Worm (Caenorhabditis elegans) whole organism, L4 larva: ENCODE measurements around the gene lido-7.

ENCODE experiments used
- T26A8.4 ChIP-seq: fragments of 200-800 bp; sonication (Bioruptor generic); IDR thresholded peaks from 2 replicates; pipeline ENCODE4 v1.3.6; 2022; ENCODE audit warnings: missing genetic modification characterization, missing compliant biosample characterization
- Y48G9A.11 ChIP-seq: fragments of 200-800 bp; sonication (Bioruptor generic); IDR thresholded peaks from 2 replicates; pipeline ENCODE4 v1.3.6; 2022; ENCODE audit warnings: missing genetic modification reagents, missing genetic modification characterization, missing compliant biosample characterization
- Y75B8A.6 ChIP-seq: fragments of 200-800 bp; sonication (Bioruptor generic); IDR thresholded peaks from 2 replicates; pipeline ENCODE4 v1.3.6; 2022; ENCODE audit warnings: missing genetic modification reagents, missing genetic modification characterization, missing compliant biosample characterization
- aha-1 ChIP-seq: fragments of 150-350 bp; peaks from one replicate; lab custom pipeline; 2014; ENCODE audit warnings: missing biosample characterization, missing genetic modification characterization
- aly-2 ChIP-seq: sonication (generic microtip); optimal IDR thresholded peaks from 2 replicates; lab custom pipeline; 2018; ENCODE audit warnings: missing biosample characterization, missing genetic modification characterization
- ama-1 ChIP-seq: fragments of 150-350 bp; optimal IDR thresholded peaks from 2 replicates; lab custom pipeline; 2014; ENCODE audit warnings: inconsistent platforms, mixed read lengths
- arid-1 ChIP-seq: fragments of 200-800 bp; sonication (Bioruptor generic); conservative IDR thresholded peaks from 2 replicates; pipeline ENCODE4 v1.3.6; 2022; ENCODE audit warnings: missing genetic modification reagents, missing genetic modification characterization, missing compliant biosample characterization
- attf-4 ChIP-seq: sonication (generic microtip); optimal IDR thresholded peaks from 3 replicates; lab custom pipeline; 2017; ENCODE audit warnings: missing biosample characterization, missing genetic modification characterization
- ceh-32 ChIP-seq: sonication (generic microtip); optimal IDR thresholded peaks from 2 replicates; lab custom pipeline; 2016; ENCODE audit warnings: mild to moderate bottlenecking, missing genetic modification characterization, missing compliant biosample characterization; ENCODE audit not compliant: poor library complexity
- ceh-44 ChIP-seq: fragments of 200-800 bp; sonication (Bioruptor generic); IDR thresholded peaks from 2 replicates; pipeline ENCODE4 v1.3.6; 2022; ENCODE audit warnings: missing genetic modification reagents, missing genetic modification characterization, missing compliant biosample characterization
- ceh-62 ChIP-seq: sonication (generic microtip); optimal IDR thresholded peaks from 2 replicates; lab custom pipeline; 2017; ENCODE audit warnings: missing biosample characterization, missing genetic modification characterization
- cey-2 ChIP-seq: sonication (generic microtip); optimal IDR thresholded peaks from 3 replicates; lab custom pipeline; 2017; ENCODE audit warnings: missing genetic modification characterization, mild to moderate bottlenecking, missing compliant biosample characterization, antibody characterized with exemption, borderline replicate concordance; ENCODE audit not compliant: insufficient read depth
- daf-16 ChIP-seq, 3 experiments: sonication (generic microtip); optimal IDR thresholded peaks; 2 replicates each; lab custom pipeline; 2016 to 2017; ENCODE audit warnings: missing genetic modification characterization in 3 of 3, missing genetic modification reagents in 3 of 3, mild to moderate bottlenecking in 2 of 3, missing compliant biosample characterization in 2 of 3, missing biosample characterization in 1 of 3, moderate library complexity in 1 of 3
- dmd-6 ChIP-seq: fragments of 200-800 bp; sonication (Bioruptor generic); IDR thresholded peaks from 2 replicates; pipeline ENCODE4 v1.3.6; 2022; ENCODE audit warnings: missing genetic modification reagents, missing genetic modification characterization, missing compliant biosample characterization
- dve-1 ChIP-seq: sonication (generic microtip); optimal IDR thresholded peaks from 2 replicates; lab custom pipeline; 2017; ENCODE audit warnings: antibody characterized with exemption, mild to moderate bottlenecking, missing genetic modification characterization, missing compliant biosample characterization; ENCODE audit not compliant: insufficient read depth
- egl-43 ChIP-seq: fragments of 200-800 bp; sonication (Bioruptor generic); IDR thresholded peaks from 2 replicates; pipeline ENCODE4 v1.3.6; 2022; ENCODE audit warnings: missing genetic modification reagents, missing genetic modification characterization, missing compliant biosample characterization
- fkh-10 ChIP-seq: fragments of 150-350 bp; optimal IDR thresholded peaks from 2 replicates; lab custom pipeline; 2014; ENCODE audit warnings: missing biosample characterization, missing genetic modification reagents, missing genetic modification characterization
- hlh-11 ChIP-seq: fragments of 200-800 bp; sonication (Bioruptor generic); optimal IDR thresholded peaks from 2 replicates; lab custom pipeline; 2018; ENCODE audit warnings: mild to moderate bottlenecking, missing genetic modification characterization, missing compliant biosample characterization
- hlh-30 ChIP-seq: sonication (generic microtip); optimal IDR thresholded peaks from 2 replicates; lab custom pipeline; 2017; ENCODE audit warnings: antibody characterized with exemption, mild to moderate bottlenecking, missing genetic modification characterization, missing compliant biosample characterization; ENCODE audit not compliant: insufficient read depth
- hmg-1.1 ChIP-seq: fragments of 200-800 bp; sonication (Bioruptor generic); IDR thresholded peaks from 2 replicates; pipeline ENCODE4 v1.3.6; 2022; ENCODE audit warnings: missing genetic modification reagents, missing genetic modification characterization, missing compliant biosample characterization
- lim-7 ChIP-seq: fragments of 200-800 bp; sonication (Bioruptor generic); IDR thresholded peaks from 2 replicates; pipeline ENCODE4 v1.3.6; 2022; ENCODE audit warnings: missing genetic modification characterization, missing compliant biosample characterization
- lin-13 ChIP-seq: fragments of 150-350 bp; optimal IDR thresholded peaks from 2 replicates; lab custom pipeline; 2014; ENCODE audit warnings: missing biosample characterization, missing genetic modification reagents, missing genetic modification characterization
- lin-15B ChIP-seq: fragments of 150-350 bp; sonication (generic microtip); optimal IDR thresholded peaks from 3 replicates; lab custom pipeline; 2014; ENCODE audit warnings: missing biosample characterization, missing genetic modification characterization
- lin-39 ChIP-seq: fragments of 150-350 bp; optimal IDR thresholded peaks from 2 replicates; lab custom pipeline; 2014; ENCODE audit warnings: missing biosample characterization, missing genetic modification reagents, missing genetic modification characterization
- madf-9 ChIP-seq: fragments of 200-800 bp; sonication (Bioruptor generic); conservative IDR thresholded peaks from 2 replicates; pipeline ENCODE4 v1.3.6; 2022; ENCODE audit warnings: missing genetic modification reagents, missing genetic modification characterization, missing compliant biosample characterization
- mxl-2 ChIP-seq: fragments of 200-800 bp; sonication (Bioruptor generic); conservative IDR thresholded peaks from 2 replicates; pipeline ENCODE4 v1.3.6; 2022; ENCODE audit warnings: missing genetic modification reagents, missing genetic modification characterization, missing compliant biosample characterization
- nhr-111 ChIP-seq: fragments of 200-800 bp; sonication (Bioruptor generic); optimal IDR thresholded peaks from 2 replicates; lab custom pipeline; 2018; ENCODE audit warnings: mild to moderate bottlenecking, missing genetic modification characterization, missing compliant biosample characterization
- nhr-237 ChIP-seq: sonication (generic microtip); optimal IDR thresholded peaks from 2 replicates; lab custom pipeline; 2017; ENCODE audit warnings: missing biosample characterization, missing genetic modification characterization
- nhr-28 ChIP-seq: fragments of 150-350 bp; optimal IDR thresholded peaks from 2 replicates; lab custom pipeline; 2014; ENCODE audit warnings: missing biosample characterization, missing genetic modification characterization
- nhr-41 ChIP-seq: fragments of 200-800 bp; sonication (Bioruptor generic); IDR thresholded peaks from 2 replicates; pipeline ENCODE4 v1.3.6; 2022; ENCODE audit warnings: missing genetic modification reagents, missing genetic modification characterization, missing compliant biosample characterization
- nhr-77 ChIP-seq: fragments of 150-350 bp; optimal IDR thresholded peaks from 2 replicates; lab custom pipeline; 2014; ENCODE audit warnings: missing biosample characterization, missing genetic modification characterization
- pha-4 ChIP-seq, 2 experiments: fragments of 150-350 bp in 1 of 2; fragments of 200-800 bp in 1 of 2; sonication (Bioruptor generic) in 1 of 2; IDR thresholded peaks in 1 of 2; optimal IDR thresholded peaks in 1 of 2; 2 replicates each; pipeline versions ENCODE4 v1.3.6 to Lab custom; 2014 to 2022; ENCODE audit warnings: missing genetic modification characterization in 2 of 2, missing genetic modification reagents in 2 of 2, missing biosample characterization in 1 of 2, missing compliant biosample characterization in 1 of 2
- pqm-1 ChIP-seq: sonication (generic microtip); optimal IDR thresholded peaks from 2 replicates; lab custom pipeline; 2017; ENCODE audit warnings: missing biosample characterization, missing genetic modification characterization
- saeg-2 ChIP-seq: fragments of 200-800 bp; sonication (Bioruptor generic); IDR thresholded peaks from 2 replicates; pipeline ENCODE4 v1.3.6; 2022; ENCODE audit warnings: missing genetic modification reagents, missing genetic modification characterization, missing compliant biosample characterization
- sdz-12 ChIP-seq: fragments of 200-800 bp; sonication (Bioruptor generic); optimal IDR thresholded peaks from 2 replicates; lab custom pipeline; 2018; ENCODE audit warnings: mild to moderate bottlenecking, missing genetic modification characterization, missing compliant biosample characterization
- skn-1 ChIP-seq: fragments of 150-350 bp; optimal IDR thresholded peaks from 2 replicates; lab custom pipeline; 2014; ENCODE audit warnings: missing biosample characterization, missing genetic modification characterization
- unc-130 ChIP-seq: sonication (generic microtip); optimal IDR thresholded peaks from 2 replicates; lab custom pipeline; 2016; ENCODE audit warnings: missing genetic modification reagents, missing genetic modification characterization, missing compliant biosample characterization
- vab-7 ChIP-seq: fragments of 200-800 bp; sonication (Bioruptor generic); IDR thresholded peaks from 2 replicates; pipeline ENCODE4 v1.3.6; 2022; ENCODE audit warnings: missing genetic modification reagents, missing genetic modification characterization, missing compliant biosample characterization
- zfp-2 ChIP-seq: sonication (generic microtip); optimal IDR thresholded peaks from 2 replicates; lab custom pipeline; 2016; ENCODE audit warnings: mild to moderate bottlenecking, missing genetic modification characterization, missing compliant biosample characterization
- zip-11 ChIP-seq: fragments of 200-800 bp; sonication (Bioruptor generic); IDR thresholded peaks from 2 replicates; pipeline ENCODE4 v1.3.6; 2022; ENCODE audit warnings: missing genetic modification characterization, missing compliant biosample characterization

Gene lido-7

DNA sequence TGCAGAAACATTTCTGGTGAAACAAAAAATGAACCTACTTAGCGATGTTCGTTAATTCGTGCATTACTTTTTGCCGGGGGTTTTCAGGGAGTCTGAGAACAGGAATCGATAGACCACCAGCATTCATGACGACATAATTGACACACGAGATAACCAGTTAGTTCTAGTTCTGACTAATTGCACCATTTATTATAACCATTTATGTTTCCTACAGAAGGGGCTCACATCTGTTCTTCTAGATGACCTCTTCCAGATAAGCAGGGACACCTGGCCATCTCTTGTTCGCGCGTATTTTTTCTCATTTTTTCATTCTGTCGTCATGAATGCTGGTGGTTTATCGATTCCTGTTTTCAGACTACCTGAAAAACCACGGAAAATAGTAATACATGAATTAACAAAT is 20.3 kb downstream of the lido-7 start, which contains the start of gene sdz-5:
Gene sdz-5 (plus strand): TSS at position 301 of the 400 bp plus-strand sequence.
- no peak for TF ChIP-seq dve-1 (tag; lab: Kevin White, UChicago)
- TF ChIP-seq zfp-2 (tag; lab: Kevin White, UChicago) = no peak
- TF ChIP-seq T26A8.4 (GFP tag; lab: Robert Waterston, UW) = no peak
- no peak for TF ChIP-seq nhr-77 (tag; lab: Kevin White, UChicago)
- TF ChIP-seq daf-16 (GFP tag; optimal IDR thresholded peaks at IDR 0.05; lab: Kevin White, UChicago) = no peak
- TF ChIP-seq daf-16 (tag; optimal IDR thresholded peaks at IDR 0.05; lab: Kevin White, UChicago) = no peak
- no peak for TF ChIP-seq aly-2 (tag; lab: Kevin White, UChicago)
- TF ChIP-seq attf-4 (tag; lab: Kevin White, UChicago) = no peak
- TF ChIP-seq Y75B8A.6 (GFP tag; lab: Robert Waterston, UW) = no peak
- TF ChIP-seq madf-9 (GFP tag; lab: Robert Waterston, UW) = no peak
- TF ChIP-seq saeg-2 = no peak
- no peak for TF ChIP-seq mxl-2 (GFP tag; lab: Robert Waterston, UW)
- TF ChIP-seq egl-43 = no peak
- no peak for TF ChIP-seq ceh-32 (tag; lab: Kevin White, UChicago)
- no peak for TF ChIP-seq nhr-111 (GFP tag; lab: Kevin White, UChicago)
- no peak for TF ChIP-seq lin-13
- TF ChIP-seq ceh-62 = no peak
- TF ChIP-seq lin-39 (tag; lab: Kevin White, UChicago) = no peak
- no peak for TF ChIP-seq zip-11 (GFP tag; lab: Robert Waterston, UW)
- TF ChIP-seq hlh-30 (tag; lab: Kevin White, UChicago) = no peak
- TF ChIP-seq fkh-10 (GFP tag; lab: Kevin White, UChicago) = no peak

DNA sequence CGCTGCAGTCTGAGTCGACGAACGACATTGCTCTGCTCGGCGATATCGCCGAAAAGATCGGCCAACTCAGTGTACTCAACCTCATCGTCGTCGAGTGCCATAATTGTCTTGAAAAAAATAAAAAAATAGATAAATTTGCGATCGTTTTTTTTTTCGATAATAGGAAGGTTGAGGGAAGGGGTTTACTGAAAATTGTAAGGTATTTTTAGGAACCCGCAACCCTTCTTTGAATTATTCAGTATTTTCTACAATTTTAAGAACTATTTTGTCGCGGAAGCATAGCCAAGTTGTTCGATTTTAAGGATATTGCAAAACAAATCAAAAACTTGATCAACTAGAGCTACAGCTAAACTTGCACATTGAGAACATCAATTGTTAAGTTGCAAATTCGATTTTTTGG is 24.0 kb downstream of the lido-7 start, which contains the start of gene C41H7.9:
Gene C41H7.9 (minus strand): TSS at position 101 of the 400 bp plus-strand sequence.
- no peak for TF ChIP-seq egl-43
- TF ChIP-seq skn-1 (tag; lab: Kevin White, UChicago) = no peak
- no peak for TF ChIP-seq ceh-32 (tag; lab: Kevin White, UChicago)
- TF ChIP-seq vab-7 (GFP tag; lab: Robert Waterston, UW) = no peak
- TF ChIP-seq ceh-44 (GFP tag; lab: Robert Waterston, UW) = no peak
- TF ChIP-seq ceh-62 = no peak
- no peak for TF ChIP-seq hlh-11 (tag; lab: Kevin White, UChicago)
- TF ChIP-seq cey-2 (tag; lab: Kevin White, UChicago) = no peak
- TF ChIP-seq ama-1 = no peak
- no peak for TF ChIP-seq sdz-12
- TF ChIP-seq nhr-77 (tag; lab: Kevin White, UChicago) = no peak
- no peak for TF ChIP-seq pha-4 (GFP tag; IDR thresholded peaks at IDR 0.05; lab: Robert Waterston, UW)
- no peak for TF ChIP-seq pha-4 (tag; optimal IDR thresholded peaks at IDR 0.05; lab: Kevin White, UChicago)
- no peak for TF ChIP-seq hlh-30 (tag; lab: Kevin White, UChicago)
- no peak for TF ChIP-seq hmg-1.1 (GFP tag; lab: Robert Waterston, UW)
- TF ChIP-seq Y48G9A.11 (GFP tag; lab: Robert Waterston, UW) = no peak
- no peak for TF ChIP-seq arid-1 (GFP tag; lab: Robert Waterston, UW)
- TF ChIP-seq lim-7 (GFP tag; lab: Robert Waterston, UW) = no peak
- TF ChIP-seq nhr-237 (tag; lab: Kevin White, UChicago) = no peak
- no peak for TF ChIP-seq lin-15B (tag; lab: Kevin White, UChicago)

DNA sequence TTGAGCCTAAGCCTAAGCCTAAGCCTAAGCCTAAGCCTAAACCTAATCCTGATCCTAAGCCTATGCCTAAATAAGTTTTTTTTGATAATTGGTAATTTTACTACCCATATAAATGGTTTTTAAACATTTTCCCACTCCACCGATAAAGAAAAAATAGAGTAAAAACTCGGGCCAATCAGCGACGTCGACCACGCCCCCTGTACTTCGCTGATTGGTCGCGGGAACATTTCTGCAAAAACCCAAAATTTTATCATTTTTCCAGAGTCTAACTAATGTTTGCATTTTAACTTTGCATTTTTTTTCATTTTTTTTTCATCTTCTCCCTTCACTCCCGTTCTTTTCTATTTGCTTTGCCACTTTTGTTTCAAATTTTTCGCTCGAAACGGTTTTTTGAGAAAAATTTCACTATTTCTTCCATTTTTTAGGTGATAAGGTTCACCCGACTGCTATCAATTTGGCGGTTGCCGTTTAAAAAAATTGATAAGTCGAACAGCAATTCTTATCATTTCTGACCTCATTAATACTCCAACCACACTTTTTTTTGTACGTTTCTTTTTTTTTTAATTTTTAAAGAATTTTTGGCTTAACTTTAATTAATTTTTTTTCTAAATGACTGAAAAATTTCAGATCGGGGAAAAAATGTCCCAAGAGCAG is 26.2 kb downstream of the lido-7 start, which contains the start of gene C41H7.2:
Gene C41H7.2 (plus strand): TSS at position 622 of the 654 bp plus-strand sequence.
- TF ChIP-seq aha-1 (tag; lab: Kevin White, UChicago) (peak; percentile 24), hlh-11 (tag; lab: Kevin White, UChicago) (peak; percentile 23), nhr-28 (tag; lab: Kevin White, UChicago) (peak; percentile 75), unc-130 (GFP tag; lab: Kevin White, UChicago) (no peak), pqm-1 (tag; lab: Kevin White, UChicago) (peak; percentile 84), attf-4 (tag; lab: Kevin White, UChicago) (no peak), nhr-41 (GFP tag; lab: Robert Waterston, UW) (0 out of 2 replicates have a peak, but pooled peaks have one; percentile 7), dmd-6 (GFP tag; lab: Robert Waterston, UW) (peak; percentile 51; the same call in 1 of the 2 replicates), nhr-77 (tag; lab: Kevin White, UChicago) (peak; percentile 6), saeg-2 (no peak), daf-16 (GFP tag; optimal IDR thresholded peaks at IDR 0.05; lab: Kevin White, UChicago) (no peak), daf-16 (tag; optimal IDR thresholded peaks at IDR 0.05; lab: Kevin White, UChicago) (peak; percentile 48)
